Fruit fly (Drosophila melanogaster) whole organism, embryonic: Measurements from ENCODE around the gene Inx7.

Source experiments
- B-H1 ChIP-seq: fragments of 200-800 bp; sonication (Bioruptor generic); IDR thresholded peaks from 3 replicates; pipeline ENCODE4 v1.3.6; 2022; ENCODE audit warnings: missing biosample characterization, missing genetic modification characterization
- Bgb ChIP-seq: fragments of 200-800 bp; sonication (Bioruptor generic); IDR thresholded peaks from 2 replicates; pipeline ENCODE4 v1.3.6; 2022; ENCODE audit warnings: missing biosample characterization, missing genetic modification characterization; ENCODE audit not compliant: partially characterized antibody
- Bteb2 ChIP-seq: fragments of 200-800 bp; sonication (Bioruptor generic); optimal IDR thresholded peaks from 2 replicates; lab custom pipeline; 2016; ENCODE audit warnings: missing biosample characterization, missing genetic modification characterization
- CG1024 ChIP-seq: fragments of 200-800 bp; sonication (Bioruptor generic); IDR thresholded peaks from 2 replicates; pipeline ENCODE4 v1.3.6; 2022; ENCODE audit warnings: missing biosample characterization, missing genetic modification characterization
- CG10366 ChIP-seq: fragments of 200-800 bp; sonication (Bioruptor generic); IDR thresholded peaks from 2 replicates; pipeline ENCODE4 v1.3.6; 2022; ENCODE audit warnings: missing biosample characterization, missing genetic modification characterization
- CG11456 ChIP-seq: fragments of 200-800 bp; sonication (Bioruptor generic); IDR thresholded peaks from 3 replicates; pipeline ENCODE4 v1.3.6; 2022; ENCODE audit warnings: missing biosample characterization, missing genetic modification characterization
- CG11723 ChIP-seq: fragments of 200-800 bp; sonication (Bioruptor generic); optimal IDR thresholded peaks from 2 replicates; lab custom pipeline; 2017; ENCODE audit warnings: missing biosample characterization, mild to moderate bottlenecking, missing genetic modification characterization
- CG13424 ChIP-seq: fragments of 200-800 bp; sonication (Bioruptor generic); optimal IDR thresholded peaks from 2 replicates; lab custom pipeline; 2019; ENCODE audit warnings: missing biosample characterization, mild to moderate bottlenecking, missing genetic modification characterization, moderate library complexity
- CG15479 ChIP-seq: fragments of 200-800 bp; sonication (Bioruptor generic); optimal IDR thresholded peaks from 3 replicates; lab custom pipeline; 2019; ENCODE audit warnings: missing biosample characterization, mild to moderate bottlenecking, missing genetic modification characterization, moderate library complexity
- CG15514 ChIP-seq: fragments of 200-800 bp; sonication (Bioruptor generic); optimal IDR thresholded peaks from 3 replicates; lab custom pipeline; 2017; ENCODE audit warnings: missing biosample characterization, missing genetic modification characterization, mild to moderate bottlenecking, moderate library complexity, missing genetic modification reagents
- CG18262 ChIP-seq: fragments of 200-800 bp; optimal IDR thresholded peaks from 3 replicates; lab custom pipeline; 2019; ENCODE audit warnings: missing biosample characterization, mild to moderate bottlenecking, missing genetic modification characterization, moderate library complexity
- CG18764 ChIP-seq: fragments of 200-800 bp; sonication (Bioruptor generic); optimal IDR thresholded peaks from 3 replicates; lab custom pipeline; 2016; ENCODE audit warnings: missing biosample characterization, missing genetic modification characterization
- CG30431 ChIP-seq: fragments of 200-800 bp; sonication (Bioruptor generic); optimal IDR thresholded peaks from 2 replicates; lab custom pipeline; 2017; ENCODE audit warnings: missing biosample characterization, missing genetic modification characterization
- CG4360 ChIP-seq: fragments of 200-800 bp; sonication (Bioruptor generic); IDR thresholded peaks from 2 replicates; pipeline ENCODE4 v1.3.6; 2022; ENCODE audit warnings: missing biosample characterization, missing genetic modification characterization
- CG4617 ChIP-seq: fragments of 200-800 bp; sonication (Bioruptor generic); optimal IDR thresholded peaks from 3 replicates; lab custom pipeline; 2016; ENCODE audit warnings: missing biosample characterization, missing genetic modification characterization, borderline replicate concordance
- CG6765 ChIP-seq: fragments of 200-800 bp; sonication (Bioruptor generic); optimal IDR thresholded peaks from 3 replicates; lab custom pipeline; 2017; ENCODE audit warnings: missing biosample characterization, mild to moderate bottlenecking, missing genetic modification characterization
- CG8765 ChIP-seq: fragments of 200-800 bp; sonication (Bioruptor generic); IDR thresholded peaks from 2 replicates; pipeline ENCODE4 v1.3.6; 2022; ENCODE audit warnings: missing biosample characterization, missing genetic modification characterization
- Dp ChIP-seq: fragments of 200-800 bp; sonication (Bioruptor generic); optimal IDR thresholded peaks from 2 replicates; lab custom pipeline; 2018; ENCODE audit warnings: missing biosample characterization, mild to moderate bottlenecking, missing genetic modification characterization, moderate library complexity
- ERR ChIP-seq: fragments of 200-800 bp; sonication (Bioruptor generic); optimal IDR thresholded peaks from 2 replicates; lab custom pipeline; 2016; ENCODE audit warnings: missing biosample characterization, missing genetic modification characterization
- Hr78 ChIP-seq, 2 experiments: fragments of 200-800 bp in 1 of 2; fragments of >200 bp in 1 of 2; sonication (Bioruptor generic) in 1 of 2; optimal IDR thresholded peaks; 2 replicates each; lab custom pipeline; 2017 to 2019; ENCODE audit warnings: missing biosample characterization in 2 of 2, missing genetic modification characterization in 2 of 2, mild to moderate bottlenecking in 1 of 2, moderate library complexity in 1 of 2
- Hsf ChIP-seq: fragments of 200-800 bp; sonication (Bioruptor generic); optimal IDR thresholded peaks from 3 replicates; lab custom pipeline; 2016; ENCODE audit warnings: missing biosample characterization, missing genetic modification characterization
- PHDP ChIP-seq: fragments of 200-800 bp; sonication (Bioruptor generic); optimal IDR thresholded peaks from 3 replicates; lab custom pipeline; 2018; ENCODE audit warnings: missing biosample characterization, mild to moderate bottlenecking, missing genetic modification characterization, moderate library complexity
- Ptx1 ChIP-seq: fragments of 200-800 bp; sonication (Bioruptor generic); IDR thresholded peaks from 2 replicates; pipeline ENCODE4 v1.3.6; 2022; ENCODE audit warnings: missing biosample characterization, missing genetic modification characterization
- Scr ChIP-seq: fragments of 200-800 bp; sonication (Bioruptor generic); IDR thresholded peaks from 2 replicates; pipeline ENCODE4 v1.3.6; 2022; ENCODE audit warnings: missing biosample characterization, missing genetic modification characterization; ENCODE audit not compliant: partially characterized antibody
- ara ChIP-seq: fragments of 200-800 bp; sonication (Bioruptor generic); IDR thresholded peaks from 2 replicates; pipeline ENCODE4 v1.3.6; 2022; ENCODE audit warnings: missing biosample characterization, missing genetic modification characterization
- cg ChIP-seq: fragments of 200-800 bp; sonication (Bioruptor generic); optimal IDR thresholded peaks from 3 replicates; lab custom pipeline; 2019; ENCODE audit warnings: missing biosample characterization, mild to moderate bottlenecking, missing genetic modification characterization, moderate library complexity
- corto ChIP-seq: fragments of 200-800 bp; sonication (Bioruptor generic); optimal IDR thresholded peaks from 2 replicates; lab custom pipeline; 2016; ENCODE audit warnings: missing biosample characterization, mild to moderate bottlenecking, missing genetic modification characterization, moderate library complexity
- dan ChIP-seq: fragments of 200-800 bp; sonication (Bioruptor generic); IDR thresholded peaks from 2 replicates; pipeline ENCODE4 v1.3.6; 2022; ENCODE audit warnings: missing biosample characterization, missing genetic modification characterization
- dati ChIP-seq: fragments of 200-800 bp; sonication (Bioruptor generic); IDR thresholded peaks from 2 replicates; pipeline ENCODE4 v1.3.6; 2022; ENCODE audit warnings: missing biosample characterization, missing genetic modification characterization
- dmrt11E ChIP-seq: fragments of 200-800 bp; sonication (Bioruptor generic); optimal IDR thresholded peaks from 3 replicates; lab custom pipeline; 2018; ENCODE audit warnings: missing biosample characterization, mild to moderate bottlenecking, missing genetic modification characterization, moderate library complexity
- eve ChIP-seq, 2 experiments: fragments of >200 bp; optimal IDR thresholded peaks; 2 replicates each; lab custom pipeline; 2017; ENCODE audit warnings: missing biosample characterization in 2 of 2, missing genetic modification characterization in 2 of 2
- ewg ChIP-seq: fragments of 200-800 bp; sonication (Bioruptor generic); optimal IDR thresholded peaks from 3 replicates; lab custom pipeline; 2017; ENCODE audit warnings: mild to moderate bottlenecking, missing biosample characterization, missing genetic modification reagents, missing genetic modification characterization
- gem ChIP-seq: fragments of 200-800 bp; sonication (Bioruptor generic); optimal IDR thresholded peaks from 2 replicates; lab custom pipeline; 2019; ENCODE audit warnings: missing biosample characterization, mild to moderate bottlenecking, missing genetic modification characterization, moderate library complexity
- gsb-n ChIP-seq: fragments of 200-800 bp; sonication (Bioruptor generic); optimal IDR thresholded peaks from 3 replicates; lab custom pipeline; 2018; ENCODE audit warnings: missing biosample characterization, mild to moderate bottlenecking, missing genetic modification characterization
- inv ChIP-seq: fragments of 200-800 bp; sonication (Bioruptor generic); IDR thresholded peaks from 2 replicates; pipeline ENCODE4 v1.3.6; 2022; ENCODE audit warnings: missing biosample characterization, missing genetic modification characterization; ENCODE audit not compliant: partially characterized antibody
- klu ChIP-seq: fragments of 200-800 bp; sonication (Bioruptor generic); IDR thresholded peaks from 2 replicates; pipeline ENCODE4 v1.3.6; 2022; ENCODE audit warnings: missing biosample characterization, missing genetic modification characterization
- maf-S ChIP-seq: fragments of 200-800 bp; sonication (Bioruptor generic); optimal IDR thresholded peaks from 2 replicates; lab custom pipeline; 2016; ENCODE audit warnings: missing biosample characterization, missing genetic modification characterization
- mirr ChIP-seq: fragments of 200-800 bp; sonication (Bioruptor generic); optimal IDR thresholded peaks from 3 replicates; lab custom pipeline; 2018; ENCODE audit warnings: missing biosample characterization, mild to moderate bottlenecking, missing genetic modification characterization
- mld ChIP-seq: fragments of 200-800 bp; sonication (Bioruptor generic); IDR thresholded peaks from 3 replicates; pipeline ENCODE4 v1.3.6; 2022; ENCODE audit warnings: missing biosample characterization, missing genetic modification characterization; ENCODE audit not compliant: partially characterized antibody
- nerfin-1 ChIP-seq: fragments of 200-800 bp; sonication (Bioruptor generic); optimal IDR thresholded peaks from 3 replicates; lab custom pipeline; 2019; ENCODE audit warnings: missing biosample characterization, mild to moderate bottlenecking, missing genetic modification characterization, moderate library complexity
- nerfin-2 ChIP-seq: fragments of 200-800 bp; sonication (Bioruptor generic); IDR thresholded peaks from 2 replicates; pipeline ENCODE4 v1.3.6; 2022; ENCODE audit warnings: missing biosample characterization, missing genetic modification characterization; ENCODE audit not compliant: partially characterized antibody
- pfk ChIP-seq: fragments of 200-800 bp; sonication (Bioruptor generic); optimal IDR thresholded peaks from 2 replicates; lab custom pipeline; 2018; ENCODE audit warnings: missing biosample characterization, mild to moderate bottlenecking, missing genetic modification characterization, moderate library complexity
- pzg ChIP-seq: fragments of 200-800 bp; sonication (Bioruptor generic); optimal IDR thresholded peaks from 3 replicates; lab custom pipeline; 2018; ENCODE audit warnings: missing biosample characterization, mild to moderate bottlenecking, missing genetic modification characterization, moderate library complexity
- ranshi ChIP-seq: fragments of 200-800 bp; sonication (Bioruptor generic); IDR thresholded peaks from 2 replicates; pipeline ENCODE4 v1.3.6; 2022; ENCODE audit warnings: missing biosample characterization, missing genetic modification characterization
- tio ChIP-seq: fragments of 200-800 bp; sonication (Bioruptor generic); optimal IDR thresholded peaks from 2 replicates; lab custom pipeline; 2017; ENCODE audit warnings: missing biosample characterization, missing genetic modification characterization, inconsistent platforms
- tna ChIP-seq: fragments of 200-800 bp; sonication (Bioruptor generic); IDR thresholded peaks from 2 replicates; pipeline ENCODE4 v1.3.6; 2022; ENCODE audit warnings: missing biosample characterization, missing genetic modification characterization; ENCODE audit not compliant: partially characterized antibody
- toy ChIP-seq: fragments of 200-800 bp; sonication (Bioruptor generic); IDR thresholded peaks from 2 replicates; pipeline ENCODE4 v1.3.6; 2022; ENCODE audit warnings: missing biosample characterization, missing genetic modification characterization
- trem ChIP-seq: fragments of 200-800 bp; optimal IDR thresholded peaks from 3 replicates; lab custom pipeline; 2019; ENCODE audit warnings: missing biosample characterization, mild to moderate bottlenecking, missing genetic modification characterization, moderate library complexity

Inx7 gene

dm6 chrX:6985980-6986827 lies 7.2 kb downstream of the Inx7 start, which contains the start of gene bou (continued):
- TF ChIP-seq CG15479 (GFP tag; lab: Kevin White, UChicago) (no peak), maf-S (no peak), CG4360 (GFP tag; lab: Robert Waterston, UW) (no peak), corto (GFP tag; lab: Kevin White, UChicago) (no peak), dmrt11E (tag; lab: Kevin White, UChicago) (no peak), pfk (GFP tag; lab: Kevin White, UChicago) (peak; percentile 98), Hr78 (GFP tag; optimal IDR thresholded peaks at IDR 0.05; lab: Kevin White, UChicago) (peak in 1 of 2 experiments; percentile 97), tna (GFP tag; lab: Robert Waterston, UW) (no peak), PHDP (tag; lab: Kevin White, UChicago) (no peak), CG13424 (tag; lab: Kevin White, UChicago) (no peak), Dp (GFP tag; lab: Kevin White, UChicago) (no peak), eve (GFP tag; optimal IDR thresholded peaks at IDR 0.05; lab: Kevin White, UChicago) (no peak), ERR (peak; percentile 14), klu (GFP tag; lab: Robert Waterston, UW) (no peak), CG11456 (GFP tag; lab: Robert Waterston, UW) (no peak), ranshi (GFP tag; lab: Robert Waterston, UW) (no peak), CG15514 (GFP tag; lab: Kevin White, UChicago) (no peak), ara (GFP tag; lab: Robert Waterston, UW) (0 out of 2 replicates have a peak, but pooled peaks have one; percentile 27), nerfin-2 (GFP tag; lab: Robert Waterston, UW) (no peak), pzg (GFP tag; lab: Kevin White, UChicago) (no peak), Bgb (GFP tag; lab: Robert Waterston, UW) (no peak), mirr (GFP tag; lab: Kevin White, UChicago) (no peak), dan (no peak), ewg (GFP tag; lab: Kevin White, UChicago) (no peak), CG6765 (no peak), B-H1 (GFP tag; lab: Robert Waterston, UW) (no peak), CG10366 (GFP tag; lab: Robert Waterston, UW) (no peak), Bteb2 (GFP tag; lab: Kevin White, UChicago) (no peak), trem (tag; lab: Kevin White, UChicago) (no peak), CG18764 (GFP tag; lab: Kevin White, UChicago) (no peak), gsb-n (tag; lab: Kevin White, UChicago) (no peak), cg (GFP tag; lab: Kevin White, UChicago) (no peak), tio (GFP tag; lab: Kevin White, UChicago) (no peak), inv (no peak), nerfin-1 (tag; lab: Kevin White, UChicago) (peak; percentile 31), Hsf (GFP tag; lab: Kevin White, UChicago) (no peak), CG4617 (GFP tag; lab: Kevin White, UChicago) (no peak), toy (no peak), Ptx1 (GFP tag; lab: Robert Waterston, UW) (no peak), CG18262 (tag; lab: Kevin White, UChicago) (no peak), gem (peak; percentile 2), dati (GFP tag; lab: Robert Waterston, UW) (no peak), CG8765 (no peak), CG11723 (no peak), CG1024 (no peak), Scr (GFP tag; lab: Robert Waterston, UW) (no peak), CG30431 (no peak), mld (GFP tag; lab: Robert Waterston, UW) (no peak)
